Fruit fly (Drosophila melanogaster) whole organism, adult: Measurements from ENCODE around the gene Elo68beta.

Source experiments
- CG11617 ChIP-seq: fragments of 200-800 bp; sonication (Bioruptor generic); optimal IDR thresholded peaks from 2 replicates; lab custom pipeline; 2017; ENCODE audit warnings: mild to moderate bottlenecking, missing biosample characterization, missing genetic modification reagents, missing genetic modification characterization
- CG12768 ChIP-seq: fragments of 200-800 bp; sonication (Bioruptor generic); optimal IDR thresholded peaks from 2 replicates; lab custom pipeline; 2017; ENCODE audit warnings: missing biosample characterization, missing genetic modification characterization, mild to moderate bottlenecking, moderate library complexity, missing genetic modification reagents
- CG14711 ChIP-seq: fragments of 200-800 bp; sonication (Bioruptor generic); optimal IDR thresholded peaks from 2 replicates; lab custom pipeline; 2018; ENCODE audit warnings: missing biosample characterization, mild to moderate bottlenecking, missing genetic modification characterization, moderate library complexity
- CG1620 ChIP-seq: fragments of 200-800 bp; sonication (Bioruptor generic); optimal IDR thresholded peaks from 2 replicates; lab custom pipeline; 2016; ENCODE audit warnings: missing biosample characterization, missing genetic modification characterization
- CG33017 ChIP-seq: fragments of 200-800 bp; sonication (Bioruptor generic); optimal IDR thresholded peaks from 2 replicates; lab custom pipeline; 2018; ENCODE audit warnings: missing biosample characterization, mild to moderate bottlenecking, missing genetic modification characterization, moderate library complexity
- CG5204 ChIP-seq: fragments of 200-800 bp; sonication (Bioruptor generic); optimal IDR thresholded peaks from 2 replicates; lab custom pipeline; 2016; ENCODE audit warnings: missing biosample characterization, missing genetic modification characterization
- CG7045 ChIP-seq: fragments of 200-800 bp; sonication (Bioruptor generic); optimal IDR thresholded peaks from 2 replicates; lab custom pipeline; 2017; ENCODE audit warnings: missing biosample characterization, mild to moderate bottlenecking, missing genetic modification characterization
- CG7101 ChIP-seq: fragments of 200-800 bp; sonication (Bioruptor generic); optimal IDR thresholded peaks from 2 replicates; lab custom pipeline; 2018; ENCODE audit warnings: missing biosample characterization, mild to moderate bottlenecking, missing genetic modification characterization, moderate library complexity
- Clk ChIP-seq: fragments of 200-800 bp; sonication (Bioruptor generic); optimal IDR thresholded peaks from 2 replicates; lab custom pipeline; 2017; ENCODE audit warnings: missing biosample characterization, missing genetic modification characterization
- Crg-1 ChIP-seq: fragments of 200-800 bp; sonication (Bioruptor generic); optimal IDR thresholded peaks from 2 replicates; lab custom pipeline; 2016; ENCODE audit warnings: missing biosample characterization, missing genetic modification characterization
- Hr96 ChIP-seq: fragments of 200-800 bp; sonication (Bioruptor generic); optimal IDR thresholded peaks from 2 replicates; lab custom pipeline; 2016; ENCODE audit warnings: missing biosample characterization, missing genetic modification characterization
- Mnt ChIP-seq: fragments of 200-800 bp; sonication (Bioruptor generic); optimal IDR thresholded peaks from 2 replicates; lab custom pipeline; 2016; ENCODE audit warnings: missing biosample characterization, mild to moderate bottlenecking, missing genetic modification characterization
- bab1 ChIP-seq: fragments of 200-800 bp; sonication (Bioruptor generic); optimal IDR thresholded peaks from 3 replicates; lab custom pipeline; 2019; ENCODE audit warnings: missing biosample characterization, mild to moderate bottlenecking, missing genetic modification characterization, moderate library complexity
- cic ChIP-seq: fragments of 200-800 bp; sonication (Bioruptor generic); optimal IDR thresholded peaks from 2 replicates; lab custom pipeline; 2017; ENCODE audit warnings: missing biosample characterization, mild to moderate bottlenecking, missing genetic modification characterization, moderate library complexity
- cnc ChIP-seq, 2 experiments: fragments of >200 bp; optimal IDR thresholded peaks; 2 replicates each; lab custom pipeline; 2017
- kay ChIP-seq: fragments of 200-800 bp; sonication (Bioruptor generic); peaks from one replicate; lab custom pipeline; 2016; ENCODE audit warnings: missing biosample characterization, missing genetic modification characterization, borderline replicate concordance
- ovo ChIP-seq: fragments of 200-800 bp; sonication (Bioruptor generic); optimal IDR thresholded peaks from 2 replicates; lab custom pipeline; 2016; ENCODE audit warnings: missing biosample characterization, missing genetic modification characterization
- pad ChIP-seq: fragments of 200-800 bp; sonication (Bioruptor generic); optimal IDR thresholded peaks from 3 replicates; lab custom pipeline; 2017; ENCODE audit warnings: missing biosample characterization, missing genetic modification characterization, mild to moderate bottlenecking, moderate library complexity, missing genetic modification reagents
- tj ChIP-seq: fragments of 200-800 bp; sonication (Bioruptor generic); optimal IDR thresholded peaks from 3 replicates; lab custom pipeline; 2017; ENCODE audit warnings: missing biosample characterization, mild to moderate bottlenecking, missing genetic modification characterization, moderate library complexity
- toe ChIP-seq: fragments of 200-800 bp; sonication (Bioruptor generic); optimal IDR thresholded peaks from 2 replicates; lab custom pipeline; 2016; ENCODE audit warnings: missing biosample characterization, missing genetic modification characterization

Gene Elo68beta

dm6 chr3L:11101598-11101997 lies at the start of gene Elo68beta:
TSS of gene Elo68beta (minus strand) at chr3L:11101698.
- no peak for TF ChIP-seq pad (GFP tag; lab: Kevin White, UChicago)
- TF ChIP-seq kay (GFP tag; lab: Kevin White, UChicago), result peak; percentile 19

dm6 chr3L:11150735-11151287 lies 49.3 kb upstream of the Elo68beta start, which contains the start of gene CG6216:
TSS of gene CG6216 (minus strand) at chr3L:11150785.
- no peak for TF ChIP-seq CG14711 (tag; lab: Kevin White, UChicago)
- TF ChIP-seq CG5204 (GFP tag; lab: Kevin White, UChicago), result no peak
- no peak for TF ChIP-seq CG33017 (tag; lab: Kevin White, UChicago)
- no peak for TF ChIP-seq Clk (GFP tag; lab: Kevin White, UChicago)
- no peak for TF ChIP-seq CG7101 (tag; lab: Kevin White, UChicago)
- TF ChIP-seq cnc (optimal IDR thresholded peaks at IDR 0.05; lab: Kevin White, UChicago), result no peak
- TF ChIP-seq CG12768 (GFP tag; lab: Kevin White, UChicago), result no peak
- TF ChIP-seq ovo (GFP tag; lab: Kevin White, UChicago), result no peak
- no peak for TF ChIP-seq pad (GFP tag; lab: Kevin White, UChicago)
- TF ChIP-seq Hr96 (GFP tag; lab: Kevin White, UChicago), result no peak
- TF ChIP-seq CG11617, result no peak
- no peak for TF ChIP-seq tj (GFP tag; lab: Kevin White, UChicago)

dm6 chr3L:11148478-11149251 lies 47.2 kb upstream of the Elo68beta start:
- TF ChIP-seq Mnt (no peak), kay (GFP tag; lab: Kevin White, UChicago) (no peak), CG1620 (GFP tag; lab: Kevin White, UChicago) (no peak), CG14711 (tag; lab: Kevin White, UChicago) (no peak), CG33017 (tag; lab: Kevin White, UChicago) (no peak), CG5204 (GFP tag; lab: Kevin White, UChicago) (no peak), cnc (optimal IDR thresholded peaks at IDR 0.05; lab: Kevin White, UChicago) (no peak), Hr96 (GFP tag; lab: Kevin White, UChicago) (no peak), cic (GFP tag; lab: Kevin White, UChicago) (no peak), bab1 (no peak), CG7101 (tag; lab: Kevin White, UChicago) (no peak), CG12768 (GFP tag; lab: Kevin White, UChicago) (no peak), tj (GFP tag; lab: Kevin White, UChicago) (no peak), Clk (GFP tag; lab: Kevin White, UChicago) (no peak), CG7045 (no peak), ovo (GFP tag; lab: Kevin White, UChicago) (no peak), CG11617 (no peak), Crg-1 (GFP tag; lab: Kevin White, UChicago) (no peak)

- TF ChIP-seq CG7101 (tag; lab: Kevin White, UChicago) (no peak), cnc (optimal IDR thresholded peaks at IDR 0.05; lab: Kevin White, UChicago) (no peak), CG5204 (GFP tag; lab: Kevin White, UChicago) (no peak), cic (GFP tag; lab: Kevin White, UChicago) (no peak), CG1620 (GFP tag; lab: Kevin White, UChicago) (no peak), Hr96 (GFP tag; lab: Kevin White, UChicago) (no peak)
These were observed 46.2 kb upstream of the Elo68beta start for dm6 chr3L:11147675-11148074.

- TF ChIP-seq CG1620 (GFP tag; lab: Kevin White, UChicago) (no peak), Crg-1 (GFP tag; lab: Kevin White, UChicago) (no peak), Hr96 (GFP tag; lab: Kevin White, UChicago) (no peak), CG14711 (tag; lab: Kevin White, UChicago) (no peak), tj (GFP tag; lab: Kevin White, UChicago) (no peak), bab1 (no peak), CG11617 (no peak), CG5204 (GFP tag; lab: Kevin White, UChicago) (no peak), Mnt (no peak), kay (GFP tag; lab: Kevin White, UChicago) (no peak), toe (GFP tag; lab: Kevin White, UChicago) (no peak), CG7101 (tag; lab: Kevin White, UChicago) (no peak), CG7045 (no peak), cnc (optimal IDR thresholded peaks at IDR 0.05; lab: Kevin White, UChicago) (no peak), CG12768 (GFP tag; lab: Kevin White, UChicago) (no peak), CG33017 (tag; lab: Kevin White, UChicago) (no peak), Clk (GFP tag; lab: Kevin White, UChicago) (no peak), cic (GFP tag; lab: Kevin White, UChicago) (no peak), pad (GFP tag; lab: Kevin White, UChicago) (no peak), ovo (GFP tag; lab: Kevin White, UChicago) (no peak)
These were observed 43.6 kb upstream of the Elo68beta start for dm6 chr3L:11145065-11145464.

dm6 chr3L:11138862-11139261 lies 37.4 kb upstream of the Elo68beta start:
- no peak for TF ChIP-seq kay (GFP tag; lab: Kevin White, UChicago)
